Fruit fly (Drosophila melanogaster) whole organism, wandering third instar larva: ENCODE results near the gene pths.

Source experiments
- Abd-B ChIP-seq: fragments of >200 bp; optimal IDR thresholded peaks from 2 replicates; lab custom pipeline; 2017; ENCODE audit warnings: missing biosample characterization, missing genetic modification characterization
- CG32264 ChIP-seq: fragments of 200-800 bp; sonication (Bioruptor generic); optimal IDR thresholded peaks from 2 replicates; lab custom pipeline; 2016; ENCODE audit warnings: missing biosample characterization, missing genetic modification characterization
- CG9705 ChIP-seq: fragments of 200-800 bp; sonication (Bioruptor generic); optimal IDR thresholded peaks from 2 replicates; lab custom pipeline; 2018; ENCODE audit warnings: missing biosample characterization, mild to moderate bottlenecking, missing genetic modification characterization
- CrebA ChIP-seq: fragments of 200-800 bp; sonication (Bioruptor generic); optimal IDR thresholded peaks from 2 replicates; lab custom pipeline; 2016; ENCODE audit warnings: missing biosample characterization, mild to moderate bottlenecking, missing genetic modification characterization, borderline replicate concordance
- Dfd ChIP-seq: fragments of >200 bp; optimal IDR thresholded peaks from 2 replicates; lab custom pipeline; 2017; ENCODE audit warnings: missing biosample characterization, missing genetic modification characterization
- Dif ChIP-seq: fragments of 200-275, 200-300 bp; sonication (Bioruptor generic); optimal IDR thresholded peaks from 2 replicates; lab custom pipeline; 2018; ENCODE audit warnings: missing biosample characterization, missing genetic modification characterization; ENCODE audit not compliant: partially characterized antibody
- GATAd ChIP-seq: sonication (Bioruptor generic); optimal IDR thresholded peaks from 2 replicates; lab custom pipeline; 2016; ENCODE audit warnings: missing biosample characterization, missing genetic modification characterization
- HLH106 ChIP-seq: fragments of 200-800 bp; optimal IDR thresholded peaks from 3 replicates; lab custom pipeline; 2019; ENCODE audit warnings: missing biosample characterization, mild to moderate bottlenecking, missing genetic modification characterization, moderate library complexity
- Hnf4 ChIP-seq: fragments of 200-800 bp; sonication (Bioruptor generic); optimal IDR thresholded peaks from 2 replicates; lab custom pipeline; 2016; ENCODE audit warnings: missing biosample characterization, mild to moderate bottlenecking, missing genetic modification characterization
- Hr78 ChIP-seq: fragments of >200 bp; optimal IDR thresholded peaks from 2 replicates; lab custom pipeline; 2017; ENCODE audit warnings: missing biosample characterization, missing genetic modification characterization
- Hr83 ChIP-seq: fragments of 200-300 bp; sonication (Bioruptor generic); optimal IDR thresholded peaks from 2 replicates; lab custom pipeline; 2016; ENCODE audit warnings: missing biosample characterization, mild to moderate bottlenecking, missing genetic modification characterization, moderate library complexity; ENCODE audit not compliant: poor library complexity, severe bottlenecking
- Jra ChIP-seq: sonication (Bioruptor generic); optimal IDR thresholded peaks from 2 replicates; lab custom pipeline; 2016; ENCODE audit warnings: missing biosample characterization, missing genetic modification characterization
- Mio ChIP-seq: sonication (Bioruptor generic); optimal IDR thresholded peaks from 2 replicates; lab custom pipeline; 2016; ENCODE audit warnings: missing biosample characterization, missing genetic modification characterization
- Myc ChIP-seq: fragments of >200 bp; optimal IDR thresholded peaks from 2 replicates; lab custom pipeline; 2017
- N ChIP-seq: fragments of >200 bp; optimal IDR thresholded peaks from 2 replicates; lab custom pipeline; 2018; ENCODE audit warnings: missing biosample characterization, missing external identifiers, missing genetic modification characterization
- OdsH ChIP-seq: fragments of 200-800 bp; sonication (Bioruptor generic); optimal IDR thresholded peaks from 2 replicates; lab custom pipeline; 2016; ENCODE audit warnings: missing biosample characterization, mild to moderate bottlenecking, missing genetic modification characterization
- Rel ChIP-seq, 2 experiments: fragments of 200-800 bp; sonication (Bioruptor generic) in 1 of 2; optimal IDR thresholded peaks; 2 replicates in 1 of 2; 3 replicates in 1 of 2; lab custom pipeline; 2016 to 2019; ENCODE audit warnings: mild to moderate bottlenecking in 2 of 2, missing biosample characterization in 2 of 2, missing genetic modification characterization in 2 of 2, moderate library complexity in 1 of 2
- Sp1 ChIP-seq: fragments of 200-800 bp; sonication (Bioruptor generic); optimal IDR thresholded peaks from 3 replicates; lab custom pipeline; 2019; ENCODE audit warnings: missing biosample characterization, mild to moderate bottlenecking, missing genetic modification characterization, moderate library complexity
- Vsx2 ChIP-seq: fragments of 200-300, 225-300 bp; sonication (Bioruptor generic); optimal IDR thresholded peaks from 2 replicates; lab custom pipeline; 2018; ENCODE audit warnings: missing biosample characterization, missing genetic modification characterization; ENCODE audit not compliant: partially characterized antibody
- br ChIP-seq: fragments of 200-800 bp; sonication (Bioruptor generic); optimal IDR thresholded peaks from 2 replicates; lab custom pipeline; 2016; ENCODE audit warnings: missing biosample characterization, missing genetic modification characterization
- brk ChIP-seq: fragments of 200-800 bp; sonication (Bioruptor generic); optimal IDR thresholded peaks from 2 replicates; lab custom pipeline; 2016; ENCODE audit warnings: missing biosample characterization, mild to moderate bottlenecking, missing genetic modification characterization
- dl ChIP-seq, 2 experiments: fragments of 175-275, 200-275 bp in 1 of 2; fragments of 200-275 bp in 1 of 2; sonication (Bioruptor generic); optimal IDR thresholded peaks; lab custom pipeline; 2018; ENCODE audit warnings: mild to moderate bottlenecking in 2 of 2, missing biosample characterization in 2 of 2, missing genetic modification characterization in 2 of 2, moderate library complexity in 2 of 2; ENCODE audit not compliant: partially characterized antibody in 2 of 2, insufficient read depth in 1 of 2
- dmrt93B ChIP-seq: fragments of 200-800 bp; sonication (Bioruptor generic); optimal IDR thresholded peaks from 2 replicates; lab custom pipeline; 2018; ENCODE audit warnings: missing biosample characterization, mild to moderate bottlenecking, missing genetic modification characterization
- dsf ChIP-seq: sonication (Bioruptor generic); optimal IDR thresholded peaks from 2 replicates; lab custom pipeline; 2016; ENCODE audit warnings: missing biosample characterization, missing genetic modification characterization, borderline replicate concordance
- ey ChIP-seq: fragments of 200-800 bp; sonication (Bioruptor generic); optimal IDR thresholded peaks from 2 replicates; lab custom pipeline; 2016; ENCODE audit warnings: missing biosample characterization, missing genetic modification characterization
- foxo ChIP-seq, 2 experiments: fragments of 200-800 bp; sonication (Bioruptor generic); optimal IDR thresholded peaks; 2 replicates in 1 of 2; 3 replicates in 1 of 2; lab custom pipeline; 2016 to 2017; ENCODE audit warnings: missing biosample characterization in 2 of 2, missing genetic modification characterization in 2 of 2
- fru ChIP-seq: fragments of 200-800 bp; sonication (Bioruptor generic); optimal IDR thresholded peaks from 3 replicates; lab custom pipeline; 2016; ENCODE audit warnings: missing biosample characterization, mild to moderate bottlenecking, missing genetic modification characterization
- h ChIP-seq: fragments of 200-800 bp; sonication (Bioruptor generic); optimal IDR thresholded peaks from 3 replicates; lab custom pipeline; 2016; ENCODE audit warnings: missing biosample characterization, mild to moderate bottlenecking, missing genetic modification characterization
- jim ChIP-seq: fragments of 175-275, 200-325 bp; sonication (Bioruptor generic); optimal IDR thresholded peaks from 2 replicates; lab custom pipeline; 2016; ENCODE audit warnings: missing biosample characterization, mild to moderate bottlenecking, missing genetic modification characterization
- lola ChIP-seq: fragments of >200 bp; optimal IDR thresholded peaks from 2 replicates; lab custom pipeline; 2017; ENCODE audit warnings: missing biosample characterization, missing genetic modification characterization
- pan ChIP-seq: fragments of >200 bp; optimal IDR thresholded peaks from 2 replicates; lab custom pipeline; 2017
- psq ChIP-seq: fragments of 200-800 bp; sonication (Bioruptor generic); optimal IDR thresholded peaks from 3 replicates; lab custom pipeline; 2017; ENCODE audit warnings: missing biosample characterization, mild to moderate bottlenecking, missing genetic modification characterization, moderate library complexity
- rgr ChIP-seq: fragments of 200-800 bp; sonication (Bioruptor generic); optimal IDR thresholded peaks from 3 replicates; lab custom pipeline; 2016; ENCODE audit warnings: missing biosample characterization, mild to moderate bottlenecking, missing genetic modification characterization
- sage ChIP-seq: fragments of 200-800 bp; sonication (Bioruptor generic); optimal IDR thresholded peaks from 2 replicates; lab custom pipeline; 2016; ENCODE audit warnings: missing biosample characterization, mild to moderate bottlenecking, missing genetic modification characterization
- sv ChIP-seq: fragments of 200-800 bp; sonication (Bioruptor generic); optimal IDR thresholded peaks from 3 replicates; lab custom pipeline; 2016; ENCODE audit warnings: missing biosample characterization, missing genetic modification characterization
- tai ChIP-seq: sonication (Bioruptor generic); optimal IDR thresholded peaks from 2 replicates; lab custom pipeline; 2016; ENCODE audit warnings: missing biosample characterization, missing genetic modification characterization
- usp ChIP-seq: fragments of >200 bp; optimal IDR thresholded peaks from 2 replicates; lab custom pipeline; 2017; ENCODE audit warnings: missing biosample characterization, missing genetic modification characterization
- woc ChIP-seq: sonication (Bioruptor generic); optimal IDR thresholded peaks from 2 replicates; lab custom pipeline; 2016; ENCODE audit warnings: missing biosample characterization, mild to moderate bottlenecking, missing genetic modification characterization

Gene pths

DNA sequence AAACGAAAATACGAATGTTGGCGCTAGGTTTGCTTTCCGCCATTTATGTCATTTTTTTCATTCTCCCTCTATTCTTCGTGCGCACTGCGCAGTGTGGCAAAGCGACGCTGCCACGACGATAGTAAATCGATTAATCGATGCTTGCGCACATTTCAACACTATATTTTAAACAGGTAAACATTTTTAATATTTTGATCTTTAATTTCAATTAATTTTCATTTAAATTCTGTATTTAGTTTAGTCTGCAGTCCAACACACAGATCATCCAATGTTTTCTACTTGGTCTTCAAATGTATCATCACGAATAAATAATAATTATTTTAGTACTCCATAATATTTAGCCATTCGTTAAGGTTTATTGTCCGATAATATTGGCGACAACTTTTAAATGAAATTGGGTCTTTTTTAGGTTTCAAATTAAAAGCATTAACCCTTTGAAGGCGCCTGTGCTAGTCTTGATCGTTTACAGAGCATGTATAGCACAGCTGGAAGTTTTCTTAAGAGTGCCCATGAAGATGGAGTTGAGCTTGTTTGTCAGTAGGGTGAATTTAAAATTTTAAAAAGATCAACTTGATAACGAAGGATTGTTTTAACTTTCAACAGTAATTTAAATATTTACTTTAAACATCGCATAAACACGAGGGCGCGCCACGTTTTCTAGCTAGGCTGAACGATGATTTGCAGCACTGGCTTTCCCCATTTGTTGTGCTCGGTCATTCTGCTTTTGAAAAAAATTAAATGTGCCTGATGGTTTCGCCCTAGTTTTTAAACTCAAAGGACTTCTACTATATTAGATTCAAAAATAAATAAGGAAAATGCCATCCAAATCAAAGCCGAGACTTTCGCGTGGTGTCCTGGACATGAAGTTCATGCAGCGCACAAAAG, 13.4 kb downstream of the pths start, which contains the start of the genes Mpp6 and E2f2:
Gene Mpp6 (plus strand): TSS at position 133 of the 885 bp plus-strand sequence.
Gene E2f2 (minus strand): TSS at position 594 of the 885 bp plus-strand sequence.
- TF ChIP-seq tai (GFP tag; lab: Kevin White, UChicago): no peak
- TF ChIP-seq dmrt93B (GFP tag; lab: Kevin White, UChicago): peak; percentile 16
- no peak for TF ChIP-seq Mio (GFP tag; lab: Kevin White, UChicago)
- TF ChIP-seq psq: peak; percentile 92
- TF ChIP-seq sv (GFP tag; lab: Kevin White, UChicago): no peak
- TF ChIP-seq Abd-B (GFP tag; lab: Kevin White, UChicago): no peak
- no peak for TF ChIP-seq Hr78
- no peak for TF ChIP-seq sage
- TF ChIP-seq jim: no peak
- peak; percentile 24 for TF ChIP-seq CG9705 (GFP tag; lab: Kevin White, UChicago)
- no peak for TF ChIP-seq brk (GFP tag; lab: Kevin White, UChicago)
- TF ChIP-seq CG32264 (GFP tag; lab: Kevin White, UChicago): no peak
- peak; percentile 32 for TF ChIP-seq OdsH (GFP tag; lab: Kevin White, UChicago)
- TF ChIP-seq foxo (GFP tag; optimal IDR thresholded peaks at IDR 0.05; lab: Kevin White, UChicago): peak in 1 of 2 experiments; percentile 33
- TF ChIP-seq HLH106 (tag; lab: Kevin White, UChicago): peak; percentile 45
- peak; percentile 74 for TF ChIP-seq Hr83 (GFP tag; lab: Kevin White, UChicago)
- TF ChIP-seq Myc (lab: Kevin White, UChicago): peak; percentile 76
- TF ChIP-seq usp (GFP tag; lab: Kevin White, UChicago): no peak
- peak; percentile 59 for TF ChIP-seq rgr (GFP tag; lab: Kevin White, UChicago)
- TF ChIP-seq fru (GFP tag; lab: Kevin White, UChicago): no peak
- TF ChIP-seq br (GFP tag; lab: Kevin White, UChicago): no peak
- no peak for TF ChIP-seq h (GFP tag; lab: Kevin White, UChicago)
- TF ChIP-seq woc (GFP tag; lab: Kevin White, UChicago): peak; percentile 50
- TF ChIP-seq Sp1 (GFP tag; lab: Kevin White, UChicago): peak; percentile 6
- TF ChIP-seq dl (GFP tag; optimal IDR thresholded peaks at IDR 0.05; lab: Kevin White, UChicago; ENCODE audit: insufficient read depth in 1 of 2, partially characterized antibody in 2 of 2): no peak
- TF ChIP-seq GATAd (GFP tag; lab: Kevin White, UChicago): no peak
- TF ChIP-seq Dif (GFP tag; lab: Kevin White, UChicago): no peak
- TF ChIP-seq dsf: no peak
- TF ChIP-seq Jra (GFP tag; lab: Kevin White, UChicago): peak; percentile 61
- TF ChIP-seq N (GFP tag; lab: Kevin White, UChicago): no peak
- TF ChIP-seq Hnf4 (GFP tag; lab: Kevin White, UChicago): peak; percentile 77
- TF ChIP-seq Dfd (GFP tag; lab: Kevin White, UChicago): no peak
- no peak for TF ChIP-seq Rel (GFP tag; optimal IDR thresholded peaks at IDR 0.05; lab: Kevin White, UChicago)
- peak; percentile 13 for TF ChIP-seq Rel (tag; optimal IDR thresholded peaks at IDR 0.05; lab: Kevin White, UChicago)
- no peak for TF ChIP-seq Vsx2 (GFP tag; lab: Kevin White, UChicago)
- TF ChIP-seq lola (GFP tag; lab: Kevin White, UChicago): no peak
- no peak for TF ChIP-seq CrebA (GFP tag; lab: Kevin White, UChicago)
- TF ChIP-seq pan: no peak
- TF ChIP-seq ey: peak; percentile 19

DNA sequence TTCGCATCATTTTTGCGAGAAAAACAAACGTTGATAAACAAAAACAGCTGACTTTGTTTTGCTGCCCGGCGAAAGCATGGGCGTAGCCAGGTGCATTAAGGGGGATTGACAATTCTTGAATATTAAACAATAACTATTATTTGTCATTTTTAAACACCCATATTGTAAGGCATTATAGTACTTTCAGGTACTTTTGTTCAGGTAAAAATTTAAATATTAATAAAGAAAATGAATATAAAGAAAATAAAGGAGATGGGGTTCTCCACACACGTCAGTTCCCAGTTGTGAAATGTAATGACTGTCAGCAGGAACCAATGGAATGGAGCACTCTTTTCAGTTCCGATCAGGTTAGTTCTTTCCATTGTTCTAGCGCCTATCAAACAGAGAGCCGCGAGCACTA, 15.5 kb downstream of the pths start, which contains the start of the genes Coq3 and Pld3:
Gene Coq3 (minus strand): TSS at position 58 of the 400 bp plus-strand sequence.
Gene Pld3 (plus strand): TSS at position 294 of the 400 bp plus-strand sequence.
- TF ChIP-seq woc (GFP tag; lab: Kevin White, UChicago) (peak; percentile 77), tai (GFP tag; lab: Kevin White, UChicago) (no peak), CG32264 (GFP tag; lab: Kevin White, UChicago) (peak; percentile 73), fru (GFP tag; lab: Kevin White, UChicago) (peak; percentile 94), usp (GFP tag; lab: Kevin White, UChicago) (no peak), h (GFP tag; lab: Kevin White, UChicago) (peak; percentile 96), GATAd (GFP tag; lab: Kevin White, UChicago) (no peak), Sp1 (GFP tag; lab: Kevin White, UChicago) (peak; percentile 95), pan (no peak), brk (GFP tag; lab: Kevin White, UChicago) (no peak), Mio (GFP tag; lab: Kevin White, UChicago) (peak; percentile 72), Dfd (GFP tag; lab: Kevin White, UChicago) (no peak), Rel (GFP tag; optimal IDR thresholded peaks at IDR 0.05; lab: Kevin White, UChicago) (no peak), Rel (tag; optimal IDR thresholded peaks at IDR 0.05; lab: Kevin White, UChicago) (peak; percentile 83), Jra (GFP tag; lab: Kevin White, UChicago) (peak; percentile 92), lola (GFP tag; lab: Kevin White, UChicago) (no peak), CrebA (GFP tag; lab: Kevin White, UChicago) (no peak), CG9705 (GFP tag; lab: Kevin White, UChicago) (peak; percentile 91), Hr83 (GFP tag; lab: Kevin White, UChicago) (peak; percentile 85), HLH106 (tag; lab: Kevin White, UChicago) (peak; percentile 96), dl (GFP tag; optimal IDR thresholded peaks at IDR 0.05; lab: Kevin White, UChicago; ENCODE audit: insufficient read depth in 1 of 2, partially characterized antibody in 2 of 2) (no peak), Hnf4 (GFP tag; lab: Kevin White, UChicago) (peak; percentile 97), sv (GFP tag; lab: Kevin White, UChicago) (peak; percentile 79), ey (peak; percentile 94), Abd-B (GFP tag; lab: Kevin White, UChicago) (no peak), Vsx2 (GFP tag; lab: Kevin White, UChicago) (no peak), Myc (lab: Kevin White, UChicago) (no peak), dsf (peak; percentile 89), dmrt93B (GFP tag; lab: Kevin White, UChicago) (peak; percentile 82), Dif (GFP tag; lab: Kevin White, UChicago) (no peak), jim (no peak), OdsH (GFP tag; lab: Kevin White, UChicago) (peak; percentile 94), foxo (GFP tag; optimal IDR thresholded peaks at IDR 0.05; lab: Kevin White, UChicago) (peak; percentile 81 to 98), sage (no peak), N (GFP tag; lab: Kevin White, UChicago) (no peak), Hr78 (no peak), psq (peak; percentile 93)
